Worm (Caenorhabditis elegans) whole organism, young adult: ENCODE results near the gene ZK1010.10.

Source experiments
- B0035.1 ChIP-seq: sonication (generic microtip); optimal IDR thresholded peaks from 2 replicates; lab custom pipeline; 2016; ENCODE audit warnings: missing genetic modification characterization, mild to moderate bottlenecking, missing compliant biosample characterization, missing genotype, missing genetic modification reagents
- F57A8.1 ChIP-seq: fragments of 200-800 bp; sonication (Bioruptor generic); optimal IDR thresholded peaks from 2 replicates; lab custom pipeline; 2018; ENCODE audit warnings: mild to moderate bottlenecking, missing genetic modification characterization, moderate library complexity, missing compliant biosample characterization

- TF ChIP-seq F57A8.1 (no peak), B0035.1 (tag; lab: Kevin White, UChicago) (no peak)
Measured at ce11 chrIII:12987418-12987817, 14.8 kb upstream of the ZK1010.10 start, which contains the start of gene ZK1010.5.
